Worm (Caenorhabditis elegans) whole organism, young adult: Measurements from ENCODE around the gene ugt-52.

ENCODE experiments used
- C17E4.6 ChIP-seq: fragments of 200-800 bp; sonication (Bioruptor generic); IDR thresholded peaks from 2 replicates; pipeline ENCODE4 v1.3.6; 2022; ENCODE audit warnings: missing genetic modification reagents, missing genetic modification characterization, missing compliant biosample characterization
- D2030.7 ChIP-seq: fragments of 200-800 bp; sonication (Bioruptor generic); IDR thresholded peaks from 2 replicates; pipeline ENCODE4 v1.3.6; 2022; ENCODE audit warnings: missing genetic modification reagents, missing genetic modification characterization, missing compliant biosample characterization
- F10E7.11 ChIP-seq: sonication (generic microtip); optimal IDR thresholded peaks from 2 replicates; lab custom pipeline; 2017; ENCODE audit warnings: mild to moderate bottlenecking, missing genetic modification characterization, moderate library complexity, missing compliant biosample characterization
- F39B2.1 ChIP-seq: fragments of 200-800 bp; sonication (Bioruptor generic); IDR thresholded peaks from 2 replicates; pipeline ENCODE4 v1.3.6; 2022; ENCODE audit warnings: missing genetic modification reagents, missing genetic modification characterization, missing compliant biosample characterization
- F52B5.7 ChIP-seq: sonication (generic microtip); optimal IDR thresholded peaks from 2 replicates; lab custom pipeline; 2016; ENCODE audit warnings: mild to moderate bottlenecking, missing genetic modification characterization, missing compliant biosample characterization
- K11D2.4 ChIP-seq: fragments of 200-800 bp; sonication (Bioruptor generic); IDR thresholded peaks from 2 replicates; pipeline ENCODE4 v1.3.6; 2022; ENCODE audit warnings: missing genetic modification reagents, missing genetic modification characterization, missing compliant biosample characterization
- T07F8.4 ChIP-seq: sonication (generic microtip); optimal IDR thresholded peaks from 2 replicates; lab custom pipeline; 2016; ENCODE audit warnings: mild to moderate bottlenecking, missing genetic modification characterization, moderate library complexity, missing compliant biosample characterization
- T26A5.8 ChIP-seq: sonication (generic microtip); optimal IDR thresholded peaks from 2 replicates; lab custom pipeline; 2016; ENCODE audit warnings: missing genetic modification characterization, missing compliant biosample characterization
- Y56A3A.18 ChIP-seq: fragments of 200-800 bp; sonication (Bioruptor generic); IDR thresholded peaks from 2 replicates; pipeline ENCODE4 v1.3.6; 2022; ENCODE audit warnings: missing genetic modification reagents, missing genetic modification characterization, missing compliant biosample characterization
- Y79H2A.3 ChIP-seq: fragments of 200-800 bp; sonication (Bioruptor generic); conservative IDR thresholded peaks from 2 replicates; pipeline ENCODE4 v1.3.6; 2022; ENCODE audit warnings: missing genetic modification reagents, missing genetic modification characterization, missing compliant biosample characterization
- Y95B8A.8 ChIP-seq: fragments of 200-800 bp; sonication (Bioruptor generic); IDR thresholded peaks from 2 replicates; pipeline ENCODE4 v1.3.6; 2022; ENCODE audit warnings: missing genetic modification reagents, missing genetic modification characterization, missing compliant biosample characterization
- attf-3 ChIP-seq: fragments of 200-800 bp; sonication (Bioruptor generic); conservative IDR thresholded peaks from 2 replicates; pipeline ENCODE4 v1.3.6; 2022; ENCODE audit warnings: missing genetic modification reagents, missing genetic modification characterization, missing compliant biosample characterization
- bed-2 ChIP-seq: fragments of 200-800 bp; sonication (Bioruptor generic); IDR thresholded peaks from 2 replicates; pipeline ENCODE4 v1.3.6; 2022; ENCODE audit warnings: missing genetic modification reagents, missing genetic modification characterization, missing compliant biosample characterization
- ccch-3 ChIP-seq: fragments of 200-800 bp; sonication (Bioruptor generic); optimal IDR thresholded peaks from 2 replicates; lab custom pipeline; 2018; ENCODE audit warnings: mild to moderate bottlenecking, missing genetic modification characterization, missing compliant biosample characterization
- cebp-1 ChIP-seq, 2 experiments: fragments of 200-800 bp in 1 of 2; sonication (Bioruptor generic) in 1 of 2; sonication (generic microtip) in 1 of 2; IDR thresholded peaks in 1 of 2; optimal IDR thresholded peaks in 1 of 2; 2 replicates each; pipeline versions ENCODE4 v1.3.6 to Lab custom; 2017 to 2022; ENCODE audit warnings: missing compliant biosample characterization in 2 of 2, missing genetic modification characterization in 2 of 2, mild to moderate bottlenecking in 1 of 2, missing genetic modification reagents in 1 of 2, moderate library complexity in 1 of 2
- ceh-100 ChIP-seq: fragments of 200-800 bp; sonication (Bioruptor generic); IDR thresholded peaks from 2 replicates; pipeline ENCODE4 v1.3.6; 2022; ENCODE audit warnings: missing genetic modification reagents, missing genetic modification characterization, missing compliant biosample characterization
- ceh-40 ChIP-seq: fragments of 200-800 bp; sonication (Bioruptor generic); IDR thresholded peaks from 2 replicates; pipeline ENCODE4 v1.3.6; 2022; ENCODE audit warnings: missing genetic modification characterization, missing compliant biosample characterization
- ceh-58 ChIP-seq: fragments of 200-800 bp; sonication (Bioruptor generic); IDR thresholded peaks from 2 replicates; pipeline ENCODE4 v1.3.6; 2022; ENCODE audit warnings: missing genetic modification characterization, missing compliant biosample characterization
- ceh-79 ChIP-seq: sonication (generic microtip); optimal IDR thresholded peaks from 2 replicates; lab custom pipeline; 2017; ENCODE audit warnings: mild to moderate bottlenecking, missing genetic modification characterization, missing compliant biosample characterization
- chd-7 ChIP-seq: sonication (generic microtip); optimal IDR thresholded peaks from 2 replicates; lab custom pipeline; 2016; ENCODE audit warnings: mild to moderate bottlenecking, missing genetic modification characterization, moderate library complexity, missing compliant biosample characterization
- egl-18 ChIP-seq: fragments of 200-800 bp; sonication (Bioruptor generic); IDR thresholded peaks from 2 replicates; pipeline ENCODE4 v1.3.6; 2022; ENCODE audit warnings: missing genetic modification reagents, missing genetic modification characterization, missing compliant biosample characterization
- egl-44 ChIP-seq: fragments of 200-800 bp; sonication (Bioruptor generic); IDR thresholded peaks from 2 replicates; pipeline ENCODE4 v1.3.6; 2022; ENCODE audit warnings: missing genetic modification reagents, missing genetic modification characterization, missing compliant biosample characterization
- gei-17 ChIP-seq: fragments of 200-800 bp; sonication (Bioruptor generic); optimal IDR thresholded peaks from 2 replicates; lab custom pipeline; 2018; ENCODE audit warnings: mild to moderate bottlenecking, missing genetic modification characterization, missing compliant biosample characterization
- him-1 ChIP-seq: sonication (generic microtip); optimal IDR thresholded peaks from 2 replicates; lab custom pipeline; 2016; ENCODE audit warnings: missing genotype, missing genetic modification reagents, missing genetic modification characterization, missing compliant biosample characterization
- hlh-26 ChIP-seq: fragments of 200-800 bp; sonication (Bioruptor generic); conservative IDR thresholded peaks from 2 replicates; pipeline ENCODE4 v1.3.6; 2022; ENCODE audit warnings: missing genetic modification reagents, missing genetic modification characterization, missing compliant biosample characterization
- hmg-1.2 ChIP-seq: fragments of 200-800 bp; sonication (Bioruptor generic); IDR thresholded peaks from 2 replicates; pipeline ENCODE4 v1.3.6; 2022; ENCODE audit warnings: missing genetic modification reagents, missing genetic modification characterization, missing compliant biosample characterization
- lin-26 ChIP-seq: fragments of 200-800 bp; sonication (Bioruptor generic); IDR thresholded peaks from 2 replicates; pipeline ENCODE4 v1.3.6; 2022; ENCODE audit warnings: missing genetic modification reagents, missing genetic modification characterization, missing compliant biosample characterization
- lsl-1 ChIP-seq: fragments of 200-800 bp; sonication (Bioruptor generic); optimal IDR thresholded peaks from 2 replicates; lab custom pipeline; 2018; ENCODE audit warnings: mild to moderate bottlenecking, missing genetic modification characterization, moderate library complexity, missing compliant biosample characterization
- madf-10 ChIP-seq: sonication (generic microtip); optimal IDR thresholded peaks from 2 replicates; lab custom pipeline; 2016; ENCODE audit warnings: mild to moderate bottlenecking, missing genetic modification characterization, missing compliant biosample characterization
- mcd-1 ChIP-seq: fragments of 200-800 bp; sonication (Bioruptor generic); IDR thresholded peaks from 2 replicates; pipeline ENCODE4 v1.3.6; 2022; ENCODE audit warnings: missing genetic modification reagents, missing genetic modification characterization, missing compliant biosample characterization
- nfya-2 ChIP-seq: fragments of 200-800 bp; sonication (Bioruptor generic); IDR thresholded peaks from 2 replicates; pipeline ENCODE4 v1.3.6; 2022; ENCODE audit warnings: missing genetic modification reagents, missing genetic modification characterization, missing compliant biosample characterization
- rcor-1 ChIP-seq: fragments of 200-800 bp; sonication (Bioruptor generic); IDR thresholded peaks from 2 replicates; pipeline ENCODE4 v1.3.6; 2022; ENCODE audit warnings: missing genetic modification reagents, missing genetic modification characterization, missing compliant biosample characterization
- repo-1 ChIP-seq: sonication (generic microtip); optimal IDR thresholded peaks from 2 replicates; lab custom pipeline; 2017; ENCODE audit warnings: mild to moderate bottlenecking, missing genetic modification characterization, missing compliant biosample characterization
- rpc-1 ChIP-seq, 2 experiments: fragments of 150-350 bp in 1 of 2; sonication (generic microtip) in 1 of 2; optimal IDR thresholded peaks; 2 replicates each; lab custom pipeline; 2014 to 2018; ENCODE audit warnings: missing biosample characterization in 1 of 2, missing genetic modification characterization in 1 of 2, missing genetic modification reagents in 1 of 2, missing genotype in 1 of 2
- snpc-1.3 ChIP-seq: sonication (generic microtip); optimal IDR thresholded peaks from 2 replicates; lab custom pipeline; 2017; ENCODE audit warnings: missing genetic modification characterization, mild to moderate bottlenecking, missing compliant biosample characterization, antibody characterized with exemption, moderate library complexity, missing genotype, missing genetic modification reagents; ENCODE audit not compliant: insufficient read depth
- snpc-4 ChIP-seq, 5 experiments: fragments of 150-350 bp in 1 of 5; sonication (generic microtip) in 4 of 5; optimal IDR thresholded peaks; 2 replicates each; lab custom pipeline; 2014 to 2018; ENCODE audit warnings: missing genetic modification characterization in 5 of 5, missing biosample characterization in 3 of 5, antibody characterized with exemption in 2 of 5, mild to moderate bottlenecking in 2 of 5, missing compliant biosample characterization in 2 of 5, missing genotype in 2 of 5, moderate library complexity in 2 of 5, missing genetic modification reagents in 1 of 5
- sptf-2 ChIP-seq: fragments of 200-800 bp; sonication (Bioruptor generic); optimal IDR thresholded peaks from 2 replicates; lab custom pipeline; 2018; ENCODE audit warnings: mild to moderate bottlenecking, missing genetic modification characterization, missing compliant biosample characterization
- tbp1 ChIP-seq: fragments of 200-800 bp; sonication (Bioruptor generic); optimal IDR thresholded peaks from 2 replicates; lab custom pipeline; 2018; ENCODE audit warnings: mild to moderate bottlenecking, missing genetic modification characterization, missing compliant biosample characterization
- tlf-1 ChIP-seq: fragments of 200-800 bp; sonication (Bioruptor generic); optimal IDR thresholded peaks from 2 replicates; lab custom pipeline; 2018; ENCODE audit warnings: mild to moderate bottlenecking, missing genetic modification characterization, missing compliant biosample characterization
- unc-130 ChIP-seq: sonication (generic microtip); optimal IDR thresholded peaks from 2 replicates; lab custom pipeline; 2016; ENCODE audit warnings: missing genetic modification reagents, missing genetic modification characterization, missing compliant biosample characterization
- zim-3 ChIP-seq: sonication (generic microtip); optimal IDR thresholded peaks from 2 replicates; lab custom pipeline; 2017; ENCODE audit warnings: mild to moderate bottlenecking, missing genetic modification characterization, moderate library complexity, missing compliant biosample characterization
- ztf-18 ChIP-seq: sonication (generic microtip); optimal IDR thresholded peaks from 2 replicates; lab custom pipeline; 2016; ENCODE audit warnings: missing genotype, mild to moderate bottlenecking, missing genetic modification characterization, missing compliant biosample characterization
- ztf-22 ChIP-seq: fragments of 200-800 bp; sonication (Bioruptor generic); optimal IDR thresholded peaks from 2 replicates; lab custom pipeline; 2018; ENCODE audit warnings: mild to moderate bottlenecking, missing genetic modification characterization, moderate library complexity, missing compliant biosample characterization
- ztf-25 ChIP-seq: fragments of 200-800 bp; sonication (Bioruptor generic); IDR thresholded peaks from 2 replicates; pipeline ENCODE4 v1.3.6; 2022; ENCODE audit warnings: missing genetic modification reagents, missing genetic modification characterization, missing compliant biosample characterization
- ztf-28 ChIP-seq: fragments of 200-800 bp; sonication (Bioruptor generic); IDR thresholded peaks from 2 replicates; pipeline ENCODE4 v1.3.6; 2022; ENCODE audit warnings: missing genetic modification reagents, missing genetic modification characterization, missing compliant biosample characterization
- ztf-3 ChIP-seq: fragments of 200-800 bp; sonication (Bioruptor generic); optimal IDR thresholded peaks from 2 replicates; lab custom pipeline; 2018; ENCODE audit warnings: mild to moderate bottlenecking, missing genetic modification characterization, missing compliant biosample characterization
- ztf-6 ChIP-seq: fragments of 200-800 bp; sonication (Bioruptor generic); IDR thresholded peaks from 2 replicates; pipeline ENCODE4 v1.3.6; 2022; ENCODE audit warnings: missing genetic modification reagents, missing genetic modification characterization, missing compliant biosample characterization

The ugt-52 gene

ce11 chrIV:796521-797073, 18.0 kb downstream of the ugt-52 start, which contains the start of the genes F56B3.11 and ech-5:
F56B3.11 (minus strand) TSS chrIV:796571.
ech-5 (plus strand) TSS chrIV:797023.
- TF ChIP-seq cebp-1 (GFP tag; IDR thresholded peaks at IDR 0.05; lab: Robert Waterston, UW) (no peak), cebp-1 (tag; optimal IDR thresholded peaks at IDR 0.05; lab: Kevin White, UChicago) (peak; percentile 52), rpc-1 (optimal IDR thresholded peaks at IDR 0.05; lab: Kevin White, UChicago) (no peak), rpc-1 (tag; optimal IDR thresholded peaks at IDR 0.05; lab: Kevin White, UChicago) (no peak), hmg-1.2 (GFP tag; lab: Robert Waterston, UW) (peak; percentile 47), hlh-26 (GFP tag; lab: Robert Waterston, UW) (no peak), bed-2 (GFP tag; lab: Robert Waterston, UW) (no peak), ccch-3 (GFP tag; lab: Kevin White, UChicago) (peak; percentile 77), repo-1 (tag; lab: Kevin White, UChicago) (no peak), ztf-18 (tag; lab: Kevin White, UChicago) (peak; percentile 2), Y79H2A.3 (GFP tag; lab: Robert Waterston, UW) (no peak), him-1 (tag; lab: Kevin White, UChicago) (peak; percentile 28), Y56A3A.18 (GFP tag; lab: Robert Waterston, UW) (no peak), tbp1 (GFP tag; lab: Kevin White, UChicago) (peak; percentile 40), madf-10 (tag; lab: Kevin White, UChicago) (peak; percentile 68), ztf-3 (GFP tag; lab: Kevin White, UChicago) (no peak), attf-3 (GFP tag; lab: Robert Waterston, UW) (peak; percentile 55; the same call in 1 of the 2 replicates), T26A5.8 (tag; lab: Kevin White, UChicago) (no peak), gei-17 (GFP tag; lab: Kevin White, UChicago) (no peak), egl-18 (no peak), lin-26 (GFP tag; lab: Robert Waterston, UW) (no peak), snpc-4 (GFP tag; optimal IDR thresholded peaks at IDR 0.05; lab: Kevin White, UChicago) (no peak), snpc-4 (tag; optimal IDR thresholded peaks at IDR 0.05; lab: Kevin White, UChicago) (peak in 3 of 4 experiments; percentile 11 to 62 (median 35)), sptf-2 (GFP tag; lab: Kevin White, UChicago) (no peak), ceh-100 (GFP tag; lab: Robert Waterston, UW) (peak; percentile 95), unc-130 (GFP tag; lab: Kevin White, UChicago) (peak; percentile 84), T07F8.4 (no peak), snpc-1.3 (tag; lab: Kevin White, UChicago) (peak; percentile 24), F52B5.7 (no peak), F39B2.1 (GFP tag; lab: Robert Waterston, UW) (no peak), tlf-1 (peak; percentile 9), ceh-40 (GFP tag; lab: Robert Waterston, UW) (no peak), D2030.7 (GFP tag; lab: Robert Waterston, UW) (no peak), ztf-6 (GFP tag; lab: Robert Waterston, UW) (no peak), ztf-22 (GFP tag; lab: Kevin White, UChicago) (no peak), Y95B8A.8 (GFP tag; lab: Robert Waterston, UW) (0 out of 2 replicates have a peak, but pooled peaks have one; percentile 20), chd-7 (tag; lab: Kevin White, UChicago) (no peak), rcor-1 (GFP tag; lab: Robert Waterston, UW) (no peak), F10E7.11 (tag; lab: Kevin White, UChicago) (no peak), ceh-58 (GFP tag; lab: Robert Waterston, UW) (no peak), K11D2.4 (no peak), zim-3 (no peak), ceh-79 (no peak), ztf-25 (GFP tag; lab: Robert Waterston, UW) (no peak), mcd-1 (GFP tag; lab: Robert Waterston, UW) (peak; percentile 94), nfya-2 (GFP tag; lab: Robert Waterston, UW) (no peak), lsl-1 (GFP tag; lab: Kevin White, UChicago) (peak; percentile 54), egl-44 (GFP tag; lab: Robert Waterston, UW) (no peak), C17E4.6 (GFP tag; lab: Robert Waterston, UW) (no peak), ztf-28 (GFP tag; lab: Robert Waterston, UW) (no peak)
